Fruit fly (Drosophila melanogaster) whole organism, embryonic: ENCODE measurements around the gene Alp9.

ENCODE experiments used
- Adf1 ChIP-seq: fragments of 200-800 bp; sonication (Bioruptor generic); IDR thresholded peaks from 2 replicates; pipeline ENCODE4 v1.3.6; 2022; ENCODE audit warnings: missing biosample characterization, missing genetic modification characterization
- CG10267 ChIP-seq: fragments of 200-800 bp; sonication (Bioruptor generic); optimal IDR thresholded peaks from 2 replicates; lab custom pipeline; 2018; ENCODE audit warnings: missing biosample characterization, mild to moderate bottlenecking, missing genetic modification characterization, moderate library complexity
- CG3847 ChIP-seq: fragments of 200-800 bp; sonication (Bioruptor generic); IDR thresholded peaks from 2 replicates; pipeline ENCODE4 v1.3.6; 2022; ENCODE audit warnings: missing biosample characterization, missing genetic modification characterization
- E2f1 ChIP-seq: fragments of 200-800 bp; sonication (Bioruptor generic); IDR thresholded peaks from 2 replicates; pipeline ENCODE4 v1.3.6; 2022; ENCODE audit warnings: missing biosample characterization, missing genetic modification characterization
- ap ChIP-seq: fragments of 200-800 bp; sonication (Bioruptor generic); IDR thresholded peaks from 2 replicates; pipeline ENCODE4 v1.3.6; 2022; ENCODE audit warnings: missing biosample characterization, missing genetic modification characterization
- oc ChIP-seq: fragments of 200-800 bp; sonication (Bioruptor generic); optimal IDR thresholded peaks from 2 replicates; lab custom pipeline; 2018; ENCODE audit warnings: missing biosample characterization, mild to moderate bottlenecking, missing genetic modification characterization, moderate library complexity

DNA sequence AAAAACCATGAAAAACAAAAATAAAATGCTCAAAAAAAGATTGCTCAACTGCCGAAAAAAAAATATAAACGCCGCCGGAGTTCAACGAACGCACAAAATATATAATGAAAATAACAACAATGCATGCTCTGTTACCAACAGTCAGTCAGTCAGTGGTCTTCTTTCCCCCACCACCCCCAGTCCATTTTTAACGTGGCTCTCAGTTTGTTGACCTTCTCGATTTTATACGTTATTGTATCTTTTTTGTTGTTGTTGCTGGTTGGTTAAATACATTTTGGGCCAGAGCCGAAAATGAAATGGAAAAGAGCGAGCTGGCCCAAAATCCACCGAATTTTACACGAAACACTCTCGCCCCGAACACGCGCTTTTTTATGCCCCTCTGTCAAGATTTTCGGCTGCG is 26.6 kb downstream of the Alp9 start:
- TF ChIP-seq E2f1 (no peak), Adf1 (no peak), CG3847 (GFP tag; lab: Robert Waterston, UW) (no peak), CG10267 (tag; lab: Kevin White, UChicago) (no peak), ap (GFP tag; lab: Robert Waterston, UW) (no peak), oc (tag; lab: Kevin White, UChicago) (no peak)
